Worm (Caenorhabditis elegans): ENCODE results near the gene R01E6.7.

Gene R01E6.7

ce11 chrX:13600136-13600535, 30.4 kb upstream of the R01E6.7 start, which contains the start of gene F54B11.7:
Gene F54B11.7, plus strand, starts transcription at chrX:13600436.
- TF ChIP-seq unc-62 (GFP tag; optimal IDR thresholded peaks at IDR 0.05) (no peak), nhr-23 (tag; optimal IDR thresholded peaks at IDR 0.05) (no peak), gmeb-1 (tag; optimal IDR thresholded peaks at IDR 0.05) (no peak), Y55F3AM.14 (GFP tag; optimal IDR thresholded peaks at IDR 0.05) (no peak), ceh-16 (tag; optimal IDR thresholded peaks at IDR 0.05) (no peak), ztf-11 (tag; optimal IDR thresholded peaks at IDR 0.05) (no peak), peb-1 (tag; optimal IDR thresholded peaks at IDR 0.05) (no peak), R02D3.7 (tag; optimal IDR thresholded peaks at IDR 0.05) (no peak), elt-3 (tag; optimal IDR thresholded peaks at IDR 0.05) (no peak), lsy-2 (tag; optimal IDR thresholded peaks at IDR 0.05) (no peak), nhr-25 (tag; optimal IDR thresholded peaks at IDR 0.05) (no peak), mab-5 (tag; optimal IDR thresholded peaks at IDR 0.05) (no peak), mbf-1 (tag; optimal IDR thresholded peaks at IDR 0.05) (no peak)

DNA sequence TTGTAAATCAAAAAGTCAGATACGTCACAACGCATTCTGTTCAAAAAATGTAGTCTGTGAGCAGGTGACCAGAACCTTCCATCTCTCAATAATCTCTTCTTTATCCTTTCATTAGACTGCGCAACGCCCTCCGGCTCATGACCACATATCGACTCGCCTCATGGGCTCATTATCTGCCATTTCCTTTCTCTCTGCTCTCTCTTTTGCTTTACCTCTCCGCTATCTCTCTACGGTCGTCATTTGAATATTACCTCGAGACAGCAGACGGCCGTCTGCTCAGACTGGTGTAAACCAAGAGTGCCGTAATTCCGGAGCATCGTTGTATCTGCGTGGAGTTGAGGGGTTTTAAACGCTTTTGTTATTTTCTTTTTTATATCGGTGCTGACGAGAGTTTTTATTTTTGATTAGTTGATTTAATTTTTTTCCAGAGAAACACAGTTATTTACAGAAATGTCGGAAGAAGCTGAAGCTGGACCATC, 28.3 kb upstream of the R01E6.7 start, which contains the start of gene bra-1:
bra-1 (plus strand) TSS at position 429 of the 479 bp plus-strand sequence.
- no peak for TF ChIP-seq alr-1 (tag; optimal IDR thresholded peaks at IDR 0.05)
- TF ChIP-seq C34F6.9 (tag; optimal IDR thresholded peaks at IDR 0.05): peak; percentile 78
- no peak for TF ChIP-seq lin-39 (tag; optimal IDR thresholded peaks at IDR 0.05)
- no peak for TF ChIP-seq elt-3 (tag; optimal IDR thresholded peaks at IDR 0.05)
- TF ChIP-seq nhr-25 (tag; optimal IDR thresholded peaks at IDR 0.05): no peak
- peak; percentile 39 for TF ChIP-seq skn-1 (tag; optimal IDR thresholded peaks at IDR 0.05)
- peak; percentile 39 for TF ChIP-seq nhr-21 (tag; optimal IDR thresholded peaks at IDR 0.05)
- TF ChIP-seq lin-11 (tag; optimal IDR thresholded peaks at IDR 0.05): peak; percentile 86
- no peak for TF ChIP-seq aly-2 (tag; optimal IDR thresholded peaks at IDR 0.05)
- no peak for TF ChIP-seq peb-1 (tag; optimal IDR thresholded peaks at IDR 0.05)
- peak; percentile 82 for TF ChIP-seq nhr-129 (tag; optimal IDR thresholded peaks at IDR 0.05)
- TF ChIP-seq mbf-1 (tag; optimal IDR thresholded peaks at IDR 0.05): no peak
- TF ChIP-seq gmeb-1 (tag; optimal IDR thresholded peaks at IDR 0.05): no peak
- TF ChIP-seq unc-62 (GFP tag; optimal IDR thresholded peaks at IDR 0.05): no peak
- TF ChIP-seq sma-3 (GFP tag; optimal IDR thresholded peaks at IDR 0.05): no peak
- no peak for TF ChIP-seq ztf-1 (GFP tag; conservative IDR thresholded peaks at IDR 0.05)
- no peak for TF ChIP-seq Y55F3AM.14 (GFP tag; optimal IDR thresholded peaks at IDR 0.05)
- no peak for TF ChIP-seq zag-1 (tag; optimal IDR thresholded peaks at IDR 0.05)
- TF ChIP-seq lsy-2 (tag; optimal IDR thresholded peaks at IDR 0.05): peak; percentile 7 to 66
- no peak for TF ChIP-seq nhr-237 (tag; optimal IDR thresholded peaks at IDR 0.05)
- no peak for TF ChIP-seq mdl-1 (tag; optimal IDR thresholded peaks at IDR 0.05)
- TF ChIP-seq ama-1 (optimal IDR thresholded peaks at IDR 0.05): no peak
- TF ChIP-seq egl-27 (tag; optimal IDR thresholded peaks at IDR 0.05): no peak
- no peak for TF ChIP-seq R02D3.7 (tag; optimal IDR thresholded peaks at IDR 0.05)
- TF ChIP-seq mab-5 (tag; optimal IDR thresholded peaks at IDR 0.05): no peak
- peak; percentile 25 for TF ChIP-seq ztf-4 (tag; optimal IDR thresholded peaks at IDR 0.05)
- TF ChIP-seq ztf-11 (tag; optimal IDR thresholded peaks at IDR 0.05): no peak
- TF ChIP-seq sma-9 (GFP tag; optimal IDR thresholded peaks at IDR 0.05): peak; percentile 54
- TF ChIP-seq sma-9 (tag; optimal IDR thresholded peaks at IDR 0.05): no peak
- no peak for TF ChIP-seq snpc-4 (tag; optimal IDR thresholded peaks at IDR 0.05)
- no peak for TF ChIP-seq unc-39 (tag; optimal IDR thresholded peaks at IDR 0.05)
- TF ChIP-seq nhr-10 (tag; optimal IDR thresholded peaks at IDR 0.05): no peak
- no peak for TF ChIP-seq blmp-1 (tag; optimal IDR thresholded peaks at IDR 0.05; ENCODE audit: insufficient read depth)
- TF ChIP-seq F13H6.1 (tag; optimal IDR thresholded peaks at IDR 0.05): peak; percentile 20
- peak; percentile 39 for TF ChIP-seq lin-13 (GFP tag; optimal IDR thresholded peaks at IDR 0.05)
- TF ChIP-seq nhr-23 (tag; optimal IDR thresholded peaks at IDR 0.05): no peak
- TF ChIP-seq elt-1 (tag; optimal IDR thresholded peaks at IDR 0.05): no peak
- no peak for TF ChIP-seq nhr-11 (tag; optimal IDR thresholded peaks at IDR 0.05)
- TF ChIP-seq unc-55 (GFP tag; optimal IDR thresholded peaks at IDR 0.05): peak; percentile 44
- peak; percentile 74 for TF ChIP-seq crh-2 (tag; optimal IDR thresholded peaks at IDR 0.05)
- no peak for TF ChIP-seq nhr-6 (tag; optimal IDR thresholded peaks at IDR 0.05)
- TF ChIP-seq nhr-77 (tag; optimal IDR thresholded peaks at IDR 0.05): no peak
- TF ChIP-seq ZK546.5 (tag; optimal IDR thresholded peaks at IDR 0.05): no peak
- peak; percentile 34 for TF ChIP-seq fos-1 (tag; optimal IDR thresholded peaks at IDR 0.05)
- no peak for TF ChIP-seq ceh-16 (tag; optimal IDR thresholded peaks at IDR 0.05)
- TF ChIP-seq sem-4 (tag; optimal IDR thresholded peaks at IDR 0.05): no peak
- TF ChIP-seq ceh-82 (tag; optimal IDR thresholded peaks at IDR 0.05): no peak
- no peak for TF ChIP-seq dmd-4 (tag; optimal IDR thresholded peaks at IDR 0.05)
- TF ChIP-seq nhr-12 (tag; optimal IDR thresholded peaks at IDR 0.05): no peak

Measured in whole organism, L2 larva.